Worm (Caenorhabditis elegans): ENCODE data around the gene K03H6.5.

ce11 chrIV:1567577-1567976, 31.4 kb upstream of the K03H6.5 start:
- no peak for TF ChIP-seq pqm-1 (tag; optimal IDR thresholded peaks at IDR 0.05)
- no peak for TF ChIP-seq nhr-12 (tag; optimal IDR thresholded peaks at IDR 0.05)

All from whole organism, L1 larva.